Fruit fly (Drosophila melanogaster): Measurements from ENCODE around the gene CG43054.

CG43054 gene

dm6 chr2L:17589853-17590252 is 37.8 kb upstream of the CG43054 start:
- TF ChIP-seq CG7101 (tag; optimal IDR thresholded peaks at IDR 0.05) (no peak), CG33017 (tag; optimal IDR thresholded peaks at IDR 0.05) (no peak), tj (GFP tag; optimal IDR thresholded peaks at IDR 0.05) (no peak), Crg-1 (GFP tag; optimal IDR thresholded peaks at IDR 0.05) (no peak), CG1620 (GFP tag; optimal IDR thresholded peaks at IDR 0.05) (no peak), CG11617 (GFP tag; optimal IDR thresholded peaks at IDR 0.05) (no peak), CG5204 (GFP tag; optimal IDR thresholded peaks at IDR 0.05) (no peak), Hr96 (GFP tag; optimal IDR thresholded peaks at IDR 0.05) (peak; percentile 46), CG14711 (tag; optimal IDR thresholded peaks at IDR 0.05) (peak; percentile 64), cic (GFP tag; optimal IDR thresholded peaks at IDR 0.05) (no peak), Mnt (GFP tag; optimal IDR thresholded peaks at IDR 0.05) (no peak), CG12768 (GFP tag; optimal IDR thresholded peaks at IDR 0.05) (no peak), CG7045 (GFP tag; optimal IDR thresholded peaks at IDR 0.05) (no peak), cnc (optimal IDR thresholded peaks at IDR 0.05) (no peak), ovo (GFP tag; optimal IDR thresholded peaks at IDR 0.05) (no peak), Clk (GFP tag; optimal IDR thresholded peaks at IDR 0.05) (no peak), kay (GFP tag; ENCODE audit: borderline replicate concordance) (peak; percentile 30), bab1 (GFP tag; optimal IDR thresholded peaks at IDR 0.05) (no peak), pad (GFP tag; optimal IDR thresholded peaks at IDR 0.05) (no peak), toe (GFP tag; optimal IDR thresholded peaks at IDR 0.05) (peak; percentile 29)

DNA sequence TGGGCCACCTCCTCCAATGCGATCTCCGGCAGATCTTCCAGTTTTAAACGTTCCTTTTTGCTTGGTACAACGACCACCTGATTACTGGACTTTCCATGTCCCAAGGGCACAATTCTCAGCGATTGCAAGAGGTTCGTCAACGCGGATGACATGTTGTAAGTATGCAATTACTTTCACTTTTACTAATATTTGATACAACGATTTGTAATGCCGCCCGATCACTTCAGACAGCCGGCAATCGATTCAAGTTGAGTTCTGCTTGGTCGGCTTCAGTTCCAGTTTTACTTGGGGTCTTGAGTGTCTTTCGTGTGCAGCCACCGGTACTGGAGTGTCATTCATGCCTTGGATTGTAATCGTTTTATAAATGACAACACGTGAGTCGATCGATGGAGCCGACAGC is 35.7 kb upstream of the CG43054 start, which contains the start of the genes Sytalpha and CG6870:
Gene Sytalpha, plus strand, starts transcription at position 301 of the 400 bp plus-strand sequence.
Gene CG6870, minus strand, starts transcription at position 340 of the 400 bp plus-strand sequence.
- TF ChIP-seq Hr96 (GFP tag; optimal IDR thresholded peaks at IDR 0.05), result no peak
- TF ChIP-seq kay (GFP tag; ENCODE audit: borderline replicate concordance), result no peak
- no peak for TF ChIP-seq cnc (optimal IDR thresholded peaks at IDR 0.05)
- TF ChIP-seq CG11617 (GFP tag; optimal IDR thresholded peaks at IDR 0.05), result no peak
- TF ChIP-seq tj (GFP tag; optimal IDR thresholded peaks at IDR 0.05), result no peak
- no peak for TF ChIP-seq toe (GFP tag; optimal IDR thresholded peaks at IDR 0.05)
- no peak for TF ChIP-seq pad (GFP tag; optimal IDR thresholded peaks at IDR 0.05)
- TF ChIP-seq Mnt (GFP tag; optimal IDR thresholded peaks at IDR 0.05), result no peak
- TF ChIP-seq CG7045 (GFP tag; optimal IDR thresholded peaks at IDR 0.05), result no peak

DNA sequence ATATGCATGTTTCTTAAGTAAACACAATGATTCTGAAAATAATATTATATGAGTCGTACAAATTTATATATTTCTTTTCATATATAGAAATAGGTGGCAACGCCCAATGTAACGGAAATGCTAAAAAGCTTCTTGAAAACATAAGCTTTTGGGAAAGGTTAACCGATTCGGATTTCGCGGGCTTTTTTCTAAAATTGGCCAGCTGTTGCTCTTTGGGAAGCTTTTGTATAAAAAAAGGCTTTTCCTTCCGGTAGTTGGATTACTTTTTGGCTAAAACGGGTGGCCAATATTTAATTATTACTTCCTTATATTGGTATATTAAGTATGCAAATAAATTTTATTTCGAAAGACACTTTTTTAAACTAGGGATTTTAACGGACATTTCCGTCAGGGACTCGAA is 33.6 kb upstream of the CG43054 start:
- TF ChIP-seq CG11617 (GFP tag; optimal IDR thresholded peaks at IDR 0.05) (no peak), Crg-1 (GFP tag; optimal IDR thresholded peaks at IDR 0.05) (no peak), cnc (optimal IDR thresholded peaks at IDR 0.05) (no peak), pad (GFP tag; optimal IDR thresholded peaks at IDR 0.05) (no peak), bab1 (GFP tag; optimal IDR thresholded peaks at IDR 0.05) (no peak), CG7045 (GFP tag; optimal IDR thresholded peaks at IDR 0.05) (no peak), Hr96 (GFP tag; optimal IDR thresholded peaks at IDR 0.05) (no peak), tj (GFP tag; optimal IDR thresholded peaks at IDR 0.05) (no peak)

- TF ChIP-seq kay (GFP tag; ENCODE audit: borderline replicate concordance), result no peak
- TF ChIP-seq CG33017 (tag; optimal IDR thresholded peaks at IDR 0.05), result no peak
- TF ChIP-seq CG1620 (GFP tag; optimal IDR thresholded peaks at IDR 0.05), result no peak
- no peak for TF ChIP-seq tj (GFP tag; optimal IDR thresholded peaks at IDR 0.05)
Measured at dm6 chr2L:17603152-17603551, 24.5 kb upstream of the CG43054 start.

- TF ChIP-seq CG1620 (GFP tag; optimal IDR thresholded peaks at IDR 0.05) (no peak), CG11617 (GFP tag; optimal IDR thresholded peaks at IDR 0.05) (no peak)
Measured at dm6 chr2L:17615471-17615870, 12.2 kb upstream of the CG43054 start.

dm6 chr2L:17621194-17621593 is 6.5 kb upstream of the CG43054 start:
- TF ChIP-seq CG1620 (GFP tag; optimal IDR thresholded peaks at IDR 0.05), result no peak
- no peak for TF ChIP-seq CG14711 (tag; optimal IDR thresholded peaks at IDR 0.05)
- no peak for TF ChIP-seq Crg-1 (GFP tag; optimal IDR thresholded peaks at IDR 0.05)
- no peak for TF ChIP-seq CG7045 (GFP tag; optimal IDR thresholded peaks at IDR 0.05)
- TF ChIP-seq cnc (optimal IDR thresholded peaks at IDR 0.05), result no peak
- TF ChIP-seq CG7101 (tag; optimal IDR thresholded peaks at IDR 0.05), result no peak
- TF ChIP-seq CG12768 (GFP tag; optimal IDR thresholded peaks at IDR 0.05), result no peak
- TF ChIP-seq cic (GFP tag; optimal IDR thresholded peaks at IDR 0.05), result no peak
- no peak for TF ChIP-seq toe (GFP tag; optimal IDR thresholded peaks at IDR 0.05)
- TF ChIP-seq CG33017 (tag; optimal IDR thresholded peaks at IDR 0.05), result no peak
- TF ChIP-seq Mnt (GFP tag; optimal IDR thresholded peaks at IDR 0.05), result no peak

DNA sequence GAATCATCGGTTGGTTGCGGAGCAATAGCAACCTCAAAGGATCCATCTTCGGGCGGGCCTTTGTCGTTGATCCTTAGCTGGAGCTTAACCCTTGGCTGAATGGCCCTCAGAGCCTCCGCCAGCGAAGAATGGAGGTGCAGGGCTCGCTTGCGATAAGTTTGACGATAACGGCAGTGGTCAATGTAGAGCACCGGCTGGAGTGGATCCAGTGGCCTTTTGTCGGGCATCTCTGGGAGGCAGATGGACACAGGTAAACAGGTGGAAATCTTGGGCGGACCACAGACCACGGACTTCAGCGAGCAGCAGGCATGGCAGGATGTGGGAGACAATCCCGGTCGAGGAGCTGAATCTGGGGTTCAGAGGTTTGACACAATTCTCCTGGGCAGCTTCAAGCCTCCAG is 1.7 kb upstream of the CG43054 start, which contains the start of gene CG15147:
Gene CG15147, minus strand, starts transcription at position 390 of the 400 bp plus-strand sequence.
- TF ChIP-seq Hr96 (GFP tag; optimal IDR thresholded peaks at IDR 0.05), result no peak
- TF ChIP-seq Crg-1 (GFP tag; optimal IDR thresholded peaks at IDR 0.05), result no peak
- TF ChIP-seq CG12768 (GFP tag; optimal IDR thresholded peaks at IDR 0.05), result no peak
- TF ChIP-seq toe (GFP tag; optimal IDR thresholded peaks at IDR 0.05), result no peak
- TF ChIP-seq CG5204 (GFP tag; optimal IDR thresholded peaks at IDR 0.05), result no peak
- no peak for TF ChIP-seq bab1 (GFP tag; optimal IDR thresholded peaks at IDR 0.05)
- TF ChIP-seq cnc (optimal IDR thresholded peaks at IDR 0.05), result no peak
- no peak for TF ChIP-seq CG1620 (GFP tag; optimal IDR thresholded peaks at IDR 0.05)
- TF ChIP-seq CG11617 (GFP tag; optimal IDR thresholded peaks at IDR 0.05), result no peak
- no peak for TF ChIP-seq pad (GFP tag; optimal IDR thresholded peaks at IDR 0.05)
- no peak for TF ChIP-seq ovo (GFP tag; optimal IDR thresholded peaks at IDR 0.05)
- no peak for TF ChIP-seq CG7101 (tag; optimal IDR thresholded peaks at IDR 0.05)
- no peak for TF ChIP-seq cic (GFP tag; optimal IDR thresholded peaks at IDR 0.05)
- TF ChIP-seq CG14711 (tag; optimal IDR thresholded peaks at IDR 0.05), result no peak
- TF ChIP-seq CG7045 (GFP tag; optimal IDR thresholded peaks at IDR 0.05), result no peak

Measured in whole organism, adult.